Worm (Caenorhabditis elegans): ENCODE results near the gene F48E3.2.

DNA sequence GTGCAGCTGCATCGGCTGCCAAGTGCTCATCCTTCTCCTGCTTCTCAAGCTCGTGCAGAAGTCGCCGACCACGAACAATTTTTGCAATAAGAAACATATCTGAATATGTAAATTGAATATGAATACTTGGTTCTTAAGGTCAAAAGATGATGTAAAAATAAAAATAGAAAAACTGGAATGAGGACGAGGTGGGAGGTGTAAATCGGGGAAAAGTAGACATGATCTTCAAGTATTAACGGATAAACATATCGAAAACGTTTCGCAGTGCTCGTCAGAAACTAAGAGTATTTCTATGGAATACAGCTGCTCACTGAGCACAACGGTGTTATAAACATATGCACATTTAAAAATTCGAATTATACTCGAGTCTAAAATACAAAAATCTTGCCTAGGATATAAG lies 47.1 kb upstream of the F48E3.2 start, which contains the start of gene glb-16:
- TF ChIP-seq ztf-4 (tag; optimal IDR thresholded peaks at IDR 0.05) (no peak), ama-1 (optimal IDR thresholded peaks at IDR 0.05) (no peak), blmp-1 (tag; optimal IDR thresholded peaks at IDR 0.05; ENCODE audit: insufficient read depth) (no peak), mdl-1 (tag; optimal IDR thresholded peaks at IDR 0.05) (no peak), snpc-4 (tag; optimal IDR thresholded peaks at IDR 0.05) (no peak), unc-62 (GFP tag; optimal IDR thresholded peaks at IDR 0.05) (no peak), nhr-237 (tag; optimal IDR thresholded peaks at IDR 0.05) (no peak), nhr-77 (tag; optimal IDR thresholded peaks at IDR 0.05) (no peak), nhr-23 (tag; optimal IDR thresholded peaks at IDR 0.05) (no peak), dmd-4 (tag; optimal IDR thresholded peaks at IDR 0.05) (no peak), unc-39 (tag; optimal IDR thresholded peaks at IDR 0.05) (no peak), zag-1 (tag; optimal IDR thresholded peaks at IDR 0.05) (no peak), ZK546.5 (tag; optimal IDR thresholded peaks at IDR 0.05) (no peak), egl-27 (tag; optimal IDR thresholded peaks at IDR 0.05) (no peak)
